Fruit fly (Drosophila melanogaster): ENCODE results near the gene Bdp1.
A peak's percentile ranks its signal among the peaks of the same experiment; 100 is the strongest.

The Bdp1 gene

DNA sequence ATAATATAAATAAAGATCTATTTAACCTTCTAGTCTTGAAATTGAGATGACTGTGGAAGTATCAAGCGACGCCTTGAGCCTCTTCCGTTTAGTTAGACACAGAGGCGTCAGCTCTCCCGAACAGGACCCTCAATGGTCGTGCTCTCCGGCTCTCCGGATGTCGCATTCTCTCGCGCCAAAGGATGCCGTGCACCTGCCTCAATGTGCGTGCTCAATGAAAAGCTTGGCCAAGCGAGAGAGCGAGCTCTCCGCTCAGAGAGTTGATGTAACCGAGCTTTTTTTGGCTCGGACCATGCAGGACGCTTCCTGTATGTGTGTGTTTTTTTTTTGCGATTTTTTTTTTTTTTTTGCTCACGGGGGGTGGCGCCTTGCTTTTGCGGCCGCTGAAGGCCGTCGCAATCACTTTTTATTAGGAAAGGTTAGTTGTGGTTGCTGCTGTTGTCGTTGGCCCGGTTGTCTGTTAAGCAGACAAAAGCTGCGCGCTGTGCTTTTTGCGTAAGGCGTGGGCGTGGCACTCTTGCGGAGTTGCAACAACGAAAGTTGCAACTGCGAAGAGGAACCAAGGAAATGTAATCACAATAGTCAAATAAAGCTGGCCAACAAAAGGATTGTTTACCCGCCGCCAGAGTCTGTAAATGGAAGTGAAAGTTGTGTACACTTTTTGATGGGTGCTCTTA, 41.7 kb downstream of the Bdp1 start:
- peak; percentile 16 for TF ChIP-seq CG13204 (GFP tag; optimal IDR thresholded peaks at IDR 0.05)
- peak; percentile 74 for TF ChIP-seq CG12605 (GFP tag; IDR thresholded peaks at IDR 0.05)
- no peak for TF ChIP-seq CG34367 (tag; optimal IDR thresholded peaks at IDR 0.05)

DNA sequence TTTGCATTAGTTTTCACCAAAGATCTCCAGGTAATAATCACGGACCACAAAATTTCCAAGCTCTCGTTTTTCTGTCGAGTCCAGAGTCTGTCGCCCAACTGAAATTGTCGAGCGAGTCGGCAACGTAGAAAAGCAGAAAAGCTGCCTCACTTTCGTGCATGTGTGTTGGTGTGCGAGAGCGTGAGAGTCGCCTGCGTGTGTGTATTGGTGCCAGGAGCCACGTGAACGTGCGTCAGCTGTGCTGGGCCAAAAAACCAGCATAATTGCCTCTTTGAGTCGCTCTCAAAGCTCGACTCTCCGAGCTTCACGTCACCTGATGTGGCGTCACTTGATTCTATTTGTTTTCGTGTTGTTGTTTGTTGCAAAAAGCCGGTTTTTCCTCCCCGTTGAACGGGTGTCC, 42.7 kb downstream of the Bdp1 start, which contains the start of gene hbt:
hbt (minus strand) TSS at position 101 of the 400 bp plus-strand sequence.
- TF ChIP-seq CG15710 (tag; optimal IDR thresholded peaks at IDR 0.05) (no peak), CG14655 (GFP tag; optimal IDR thresholded peaks at IDR 0.05) (no peak), CG4496 (GFP tag; IDR thresholded peaks at IDR 0.05) (no peak), CG9948 (tag; optimal IDR thresholded peaks at IDR 0.05) (no peak), Snoo (tag; optimal IDR thresholded peaks at IDR 0.05) (no peak), rn (GFP tag; IDR thresholded peaks at IDR 0.05) (no peak)

DNA sequence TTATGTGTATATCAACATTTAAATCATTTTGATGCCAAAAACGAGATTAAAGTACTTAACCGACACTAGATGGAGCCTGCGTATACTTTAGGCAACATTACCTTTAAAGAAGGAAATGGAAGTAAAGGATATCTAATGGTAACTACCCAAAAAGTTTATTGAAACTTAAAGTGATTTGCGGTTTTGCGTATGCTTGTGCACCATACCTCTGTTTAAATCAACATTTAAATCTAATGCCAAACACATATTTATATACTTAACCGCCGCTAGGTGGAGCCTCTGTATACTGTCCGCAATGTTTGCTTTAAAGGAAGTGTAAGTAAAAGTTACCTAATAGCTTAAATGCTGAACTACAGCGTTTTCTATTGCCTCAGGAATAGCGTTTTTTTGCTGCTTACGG, 47.9 kb downstream of the Bdp1 start:
- no peak for TF ChIP-seq CG8159 (tag; optimal IDR thresholded peaks at IDR 0.05)
- TF ChIP-seq CG12605 (GFP tag; IDR thresholded peaks at IDR 0.05): no peak
- TF ChIP-seq CG13204 (GFP tag; optimal IDR thresholded peaks at IDR 0.05): no peak
- TF ChIP-seq Pif1B (GFP tag; optimal IDR thresholded peaks at IDR 0.05): no peak
- no peak for TF ChIP-seq CG32121 (GFP tag; IDR thresholded peaks at IDR 0.05)
- TF ChIP-seq D1 (tag; optimal IDR thresholded peaks at IDR 0.05): no peak
- no peak for TF ChIP-seq rn (GFP tag; IDR thresholded peaks at IDR 0.05)
- TF ChIP-seq CG34367 (tag; optimal IDR thresholded peaks at IDR 0.05): no peak

Data from whole organism, pupa.